Worm (Caenorhabditis elegans): Measurements from ENCODE around the gene wrt-9.
A peak's percentile ranks its signal among the peaks of the same experiment; 100 is the strongest.

The wrt-9 gene

DNA sequence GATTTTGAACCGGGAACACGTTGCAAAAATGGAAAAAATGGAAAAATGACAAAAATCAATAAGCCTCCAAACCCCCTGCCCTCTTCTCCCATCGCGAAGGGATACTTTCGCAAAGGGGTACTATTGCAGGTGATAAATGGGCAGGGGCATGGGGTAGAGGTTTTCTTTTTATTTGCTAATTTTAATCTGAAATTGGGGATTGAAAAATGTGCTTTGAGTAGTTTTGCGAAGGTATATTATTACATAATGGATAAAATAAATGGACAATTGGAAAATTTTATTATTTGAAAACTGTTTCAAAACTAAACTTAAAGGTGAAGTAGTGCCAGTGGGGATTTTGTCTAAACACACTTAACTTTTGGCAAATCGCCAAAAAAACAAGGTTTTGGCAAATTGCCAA is 50.6 kb downstream of the wrt-9 start:
- TF ChIP-seq cog-1 (tag; optimal IDR thresholded peaks at IDR 0.05) (peak; percentile 92), flt-1 (GFP tag; IDR thresholded peaks at IDR 0.05) (peak; percentile 82), ztf-29 (GFP tag; IDR thresholded peaks at IDR 0.05) (no peak), T22C8.4 (GFP tag; IDR thresholded peaks at IDR 0.05) (peak; percentile 99), med-1 (GFP tag; optimal IDR thresholded peaks at IDR 0.05; ENCODE audit: insufficient read depth) (peak; percentile 26), tab-1 (GFP tag; IDR thresholded peaks at IDR 0.05) (no peak), klf-2 (GFP tag; conservative IDR thresholded peaks at IDR 0.05) (peak; percentile 67), ztf-23 (GFP tag; IDR thresholded peaks at IDR 0.05) (peak; percentile 91)

DNA sequence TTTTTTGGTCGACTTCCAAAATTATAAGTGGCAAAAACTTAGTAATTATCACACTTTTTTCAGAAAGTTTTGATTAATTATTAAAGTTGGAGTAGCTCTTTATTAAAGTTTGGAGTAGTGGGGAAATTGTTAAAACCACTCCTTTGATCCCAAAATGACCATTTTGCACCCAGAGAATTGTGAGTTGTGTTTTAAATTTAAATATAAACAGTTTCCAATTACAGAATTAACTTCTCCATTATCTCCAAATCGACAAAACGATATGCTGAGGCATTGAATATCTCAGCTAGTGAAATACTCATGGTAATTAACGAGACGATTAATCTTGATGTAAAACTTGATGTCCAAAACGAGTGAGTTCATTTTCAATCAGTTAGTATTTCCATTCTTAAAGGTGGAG is 51.4 kb downstream of the wrt-9 start, which contains the start of gene fbxb-58:
Gene fbxb-58 (plus strand): TSS at position 301 of the 400 bp plus-strand sequence.
- no peak for TF ChIP-seq ref-1 (GFP tag; conservative IDR thresholded peaks at IDR 0.05)
- TF ChIP-seq ztf-29 (GFP tag; IDR thresholded peaks at IDR 0.05) = no peak

DNA sequence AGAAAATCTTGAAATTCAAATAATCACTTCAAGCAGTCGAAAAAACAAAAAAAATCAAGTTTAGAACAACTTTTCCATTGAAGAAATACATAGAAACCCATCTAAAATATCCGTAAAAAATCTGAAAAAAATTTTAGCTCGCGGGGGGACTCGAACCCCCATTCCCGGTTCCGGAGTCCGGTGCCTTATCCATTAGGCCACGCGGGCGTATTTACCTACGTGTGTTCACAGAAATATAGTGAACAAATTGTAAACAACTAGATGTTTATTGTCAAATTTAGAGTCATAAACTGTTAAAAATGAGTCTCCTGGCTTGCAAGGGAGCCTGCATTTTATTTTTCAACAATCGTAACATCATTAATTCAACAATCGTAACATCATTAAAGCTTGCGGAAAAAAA is 53.3 kb downstream of the wrt-9 start:
- TF ChIP-seq flt-1 (GFP tag; IDR thresholded peaks at IDR 0.05) (no peak), cog-1 (tag; optimal IDR thresholded peaks at IDR 0.05) (no peak), ref-1 (GFP tag; conservative IDR thresholded peaks at IDR 0.05) (no peak), med-1 (GFP tag; optimal IDR thresholded peaks at IDR 0.05; ENCODE audit: insufficient read depth) (no peak), tab-1 (GFP tag; IDR thresholded peaks at IDR 0.05) (no peak), klf-2 (GFP tag; conservative IDR thresholded peaks at IDR 0.05) (no peak), T22C8.4 (GFP tag; IDR thresholded peaks at IDR 0.05) (no peak), ztf-23 (GFP tag; IDR thresholded peaks at IDR 0.05) (no peak), ztf-29 (GFP tag; IDR thresholded peaks at IDR 0.05) (no peak)

ce11 chrX:1630881-1631516 is 54.6 kb downstream of the wrt-9 start, which contains the start of gene ZK380.2:
TSS of gene ZK380.2 (plus strand) at chrX:1631466.
- TF ChIP-seq ztf-23 (GFP tag; IDR thresholded peaks at IDR 0.05) (no peak), klf-2 (GFP tag; conservative IDR thresholded peaks at IDR 0.05) (no peak), ztf-29 (GFP tag; IDR thresholded peaks at IDR 0.05) (no peak), med-1 (GFP tag; optimal IDR thresholded peaks at IDR 0.05; ENCODE audit: insufficient read depth) (no peak), T22C8.4 (GFP tag; IDR thresholded peaks at IDR 0.05) (no peak), tab-1 (GFP tag; IDR thresholded peaks at IDR 0.05) (no peak), ref-1 (GFP tag; conservative IDR thresholded peaks at IDR 0.05) (no peak), cog-1 (tag; optimal IDR thresholded peaks at IDR 0.05) (no peak), flt-1 (GFP tag; IDR thresholded peaks at IDR 0.05) (no peak)

All from whole organism, midembryonic.